Worm (Caenorhabditis elegans) whole organism, young adult: ENCODE measurements around the gene nekl-4.

ENCODE experiments used
- B0035.1 ChIP-seq: sonication (generic microtip); optimal IDR thresholded peaks from 2 replicates; lab custom pipeline; 2016; ENCODE audit warnings: missing genetic modification characterization, mild to moderate bottlenecking, missing compliant biosample characterization, missing genotype, missing genetic modification reagents
- C06A6.2 ChIP-seq: fragments of 200-800 bp; sonication (Bioruptor generic); conservative IDR thresholded peaks from 2 replicates; pipeline ENCODE4 v1.3.6; 2022; ENCODE audit warnings: missing genetic modification characterization, missing compliant biosample characterization
- F10E7.11 ChIP-seq: sonication (generic microtip); optimal IDR thresholded peaks from 2 replicates; lab custom pipeline; 2017; ENCODE audit warnings: mild to moderate bottlenecking, missing genetic modification characterization, moderate library complexity, missing compliant biosample characterization
- F33H1.4 ChIP-seq: fragments of 200-800 bp; sonication (Bioruptor generic); IDR thresholded peaks from 2 replicates; pipeline ENCODE4 v1.3.6; 2022; ENCODE audit warnings: missing genetic modification reagents, missing genetic modification characterization, missing compliant biosample characterization
- F37B4.10 ChIP-seq: fragments of 200-800 bp; sonication (Bioruptor generic); IDR thresholded peaks from 2 replicates; pipeline ENCODE4 v1.3.6; 2022; ENCODE audit warnings: missing genetic modification characterization, missing compliant biosample characterization
- F49E8.2 ChIP-seq: sonication (generic microtip); optimal IDR thresholded peaks from 3 replicates; lab custom pipeline; 2017; ENCODE audit warnings: missing genetic modification characterization, mild to moderate bottlenecking, missing compliant biosample characterization, antibody characterized with exemption, moderate library complexity; ENCODE audit not compliant: insufficient read depth
- F57A8.1 ChIP-seq: fragments of 200-800 bp; sonication (Bioruptor generic); optimal IDR thresholded peaks from 2 replicates; lab custom pipeline; 2018; ENCODE audit warnings: mild to moderate bottlenecking, missing genetic modification characterization, moderate library complexity, missing compliant biosample characterization
- F57C9.4 ChIP-seq: sonication (generic microtip); optimal IDR thresholded peaks from 2 replicates; lab custom pipeline; 2017; ENCODE audit warnings: mild to moderate bottlenecking, missing genetic modification characterization, missing compliant biosample characterization
- K12H6.12 ChIP-seq: fragments of 200-800 bp; sonication (Bioruptor generic); optimal IDR thresholded peaks from 2 replicates; lab custom pipeline; 2018; ENCODE audit warnings: mild to moderate bottlenecking, missing genetic modification characterization, missing compliant biosample characterization
- T07F8.4 ChIP-seq: sonication (generic microtip); optimal IDR thresholded peaks from 2 replicates; lab custom pipeline; 2016; ENCODE audit warnings: mild to moderate bottlenecking, missing genetic modification characterization, moderate library complexity, missing compliant biosample characterization
- T26A5.8 ChIP-seq: sonication (generic microtip); optimal IDR thresholded peaks from 2 replicates; lab custom pipeline; 2016; ENCODE audit warnings: missing genetic modification characterization, missing compliant biosample characterization
- Y53F4B.3 ChIP-seq: fragments of 200-800 bp; sonication (Bioruptor generic); IDR thresholded peaks from 2 replicates; pipeline ENCODE4 v1.3.6; 2022; ENCODE audit warnings: missing genetic modification reagents, missing genetic modification characterization, missing compliant biosample characterization
- Y53G8AR.9 ChIP-seq: fragments of 200-800 bp; sonication (Bioruptor generic); conservative IDR thresholded peaks from 2 replicates; pipeline ENCODE4 v1.3.6; 2022; ENCODE audit warnings: missing genetic modification reagents, missing genetic modification characterization, missing compliant biosample characterization
- Y79H2A.3 ChIP-seq: fragments of 200-800 bp; sonication (Bioruptor generic); conservative IDR thresholded peaks from 2 replicates; pipeline ENCODE4 v1.3.6; 2022; ENCODE audit warnings: missing genetic modification reagents, missing genetic modification characterization, missing compliant biosample characterization
- aptf-2 ChIP-seq: fragments of 200-800 bp; sonication (Bioruptor generic); conservative IDR thresholded peaks from 2 replicates; pipeline ENCODE4 v1.3.6; 2022; ENCODE audit warnings: missing genetic modification reagents, missing genetic modification characterization, missing compliant biosample characterization
- attf-3 ChIP-seq: fragments of 200-800 bp; sonication (Bioruptor generic); conservative IDR thresholded peaks from 2 replicates; pipeline ENCODE4 v1.3.6; 2022; ENCODE audit warnings: missing genetic modification reagents, missing genetic modification characterization, missing compliant biosample characterization
- cebp-1 ChIP-seq, 2 experiments: fragments of 200-800 bp in 1 of 2; sonication (Bioruptor generic) in 1 of 2; sonication (generic microtip) in 1 of 2; IDR thresholded peaks in 1 of 2; optimal IDR thresholded peaks in 1 of 2; 2 replicates each; pipeline versions ENCODE4 v1.3.6 to Lab custom; 2017 to 2022; ENCODE audit warnings: missing compliant biosample characterization in 2 of 2, missing genetic modification characterization in 2 of 2, mild to moderate bottlenecking in 1 of 2, missing genetic modification reagents in 1 of 2, moderate library complexity in 1 of 2
- ceh-27 ChIP-seq: fragments of 200-800 bp; sonication (Bioruptor generic); optimal IDR thresholded peaks from 2 replicates; lab custom pipeline; 2018; ENCODE audit warnings: mild to moderate bottlenecking, missing genetic modification characterization, moderate library complexity, missing compliant biosample characterization
- ceh-40 ChIP-seq: fragments of 200-800 bp; sonication (Bioruptor generic); IDR thresholded peaks from 2 replicates; pipeline ENCODE4 v1.3.6; 2022; ENCODE audit warnings: missing genetic modification characterization, missing compliant biosample characterization
- ceh-58 ChIP-seq: fragments of 200-800 bp; sonication (Bioruptor generic); IDR thresholded peaks from 2 replicates; pipeline ENCODE4 v1.3.6; 2022; ENCODE audit warnings: missing genetic modification characterization, missing compliant biosample characterization
- ceh-91 ChIP-seq: fragments of 200-800 bp; sonication (Bioruptor generic); IDR thresholded peaks from 2 replicates; pipeline ENCODE4 v1.3.6; 2022; ENCODE audit warnings: missing genetic modification reagents, missing genetic modification characterization, missing compliant biosample characterization
- chd-7 ChIP-seq: sonication (generic microtip); optimal IDR thresholded peaks from 2 replicates; lab custom pipeline; 2016; ENCODE audit warnings: mild to moderate bottlenecking, missing genetic modification characterization, moderate library complexity, missing compliant biosample characterization
- die-1 ChIP-seq: sonication (generic microtip); optimal IDR thresholded peaks from 2 replicates; lab custom pipeline; 2016; ENCODE audit warnings: missing genotype, mild to moderate bottlenecking, missing genetic modification characterization, missing compliant biosample characterization
- dox-1 ChIP-seq: fragments of 200-800 bp; sonication (Bioruptor generic); IDR thresholded peaks from 2 replicates; pipeline ENCODE4 v1.3.6; 2022; ENCODE audit warnings: missing genetic modification reagents, missing genetic modification characterization, missing compliant biosample characterization
- dpl-1 ChIP-seq: fragments of 150-350 bp; optimal IDR thresholded peaks from 2 replicates; lab custom pipeline; 2014; ENCODE audit warnings: missing biosample characterization, missing genetic modification reagents, missing genetic modification characterization
- egl-44 ChIP-seq: fragments of 200-800 bp; sonication (Bioruptor generic); IDR thresholded peaks from 2 replicates; pipeline ENCODE4 v1.3.6; 2022; ENCODE audit warnings: missing genetic modification reagents, missing genetic modification characterization, missing compliant biosample characterization
- ets-4 ChIP-seq: fragments of 200-800 bp; sonication (Bioruptor generic); optimal IDR thresholded peaks from 2 replicates; lab custom pipeline; 2018; ENCODE audit warnings: mild to moderate bottlenecking, missing genetic modification characterization, missing compliant biosample characterization
- fkh-3 ChIP-seq: sonication (generic microtip); optimal IDR thresholded peaks from 2 replicates; lab custom pipeline; 2016; ENCODE audit warnings: mild to moderate bottlenecking, missing genetic modification characterization, missing compliant biosample characterization
- hlh-26 ChIP-seq: fragments of 200-800 bp; sonication (Bioruptor generic); conservative IDR thresholded peaks from 2 replicates; pipeline ENCODE4 v1.3.6; 2022; ENCODE audit warnings: missing genetic modification reagents, missing genetic modification characterization, missing compliant biosample characterization
- hsf-1 ChIP-seq: fragments of 200-800 bp; sonication (Bioruptor generic); IDR thresholded peaks from 2 replicates; pipeline ENCODE4 v1.3.6; 2022; ENCODE audit warnings: missing genetic modification reagents, missing genetic modification characterization, missing compliant biosample characterization
- lin-35 ChIP-seq, 3 experiments: fragments of 150-350 bp in 2 of 3; sonication (generic microtip) in 1 of 3; optimal IDR thresholded peaks; 2 replicates each; lab custom pipeline; 2014 to 2018; ENCODE audit warnings: missing biosample characterization in 3 of 3, missing genetic modification characterization in 3 of 3, missing genetic modification reagents in 3 of 3
- lin-54 ChIP-seq: fragments of 200-800 bp; sonication (Bioruptor generic); optimal IDR thresholded peaks from 2 replicates; lab custom pipeline; 2018; ENCODE audit warnings: mild to moderate bottlenecking, missing genetic modification characterization, missing compliant biosample characterization
- lir-1 ChIP-seq: fragments of 200-800 bp; sonication (Bioruptor generic); conservative IDR thresholded peaks from 2 replicates; pipeline ENCODE4 v1.3.6; 2022; ENCODE audit warnings: missing genetic modification reagents, missing genetic modification characterization, missing compliant biosample characterization
- madf-10 ChIP-seq: sonication (generic microtip); optimal IDR thresholded peaks from 2 replicates; lab custom pipeline; 2016; ENCODE audit warnings: mild to moderate bottlenecking, missing genetic modification characterization, missing compliant biosample characterization
- mel-28 ChIP-seq: sonication (generic microtip); optimal IDR thresholded peaks from 2 replicates; lab custom pipeline; 2016; ENCODE audit warnings: borderline replicate concordance, mild to moderate bottlenecking, missing genetic modification characterization, missing compliant biosample characterization
- mes-4 ChIP-seq: sonication (generic microtip); optimal IDR thresholded peaks from 2 replicates; lab custom pipeline; 2016; ENCODE audit warnings: missing genotype, missing genetic modification characterization, missing compliant biosample characterization
- nfya-2 ChIP-seq: fragments of 200-800 bp; sonication (Bioruptor generic); IDR thresholded peaks from 2 replicates; pipeline ENCODE4 v1.3.6; 2022; ENCODE audit warnings: missing genetic modification reagents, missing genetic modification characterization, missing compliant biosample characterization
- nhr-179 ChIP-seq: sonication (generic microtip); optimal IDR thresholded peaks from 2 replicates; lab custom pipeline; 2016; ENCODE audit warnings: mild to moderate bottlenecking, missing genetic modification characterization, missing compliant biosample characterization
- pbrm-1 ChIP-seq: fragments of 200-800 bp; sonication (Bioruptor generic); IDR thresholded peaks from 2 replicates; pipeline ENCODE4 v1.3.6; 2022; ENCODE audit warnings: missing genetic modification reagents, missing genetic modification characterization, missing compliant biosample characterization
- rec-8 ChIP-seq, 2 experiments: sonication (generic microtip); optimal IDR thresholded peaks; 2 replicates each; lab custom pipeline; 2016; ENCODE audit warnings: mild to moderate bottlenecking in 2 of 2, missing genetic modification characterization in 2 of 2, missing genetic modification reagents in 2 of 2, missing genotype in 2 of 2, missing biosample characterization in 1 of 2, missing compliant biosample characterization in 1 of 2, moderate library complexity in 1 of 2
- rpc-1 ChIP-seq, 2 experiments: fragments of 150-350 bp in 1 of 2; sonication (generic microtip) in 1 of 2; optimal IDR thresholded peaks; 2 replicates each; lab custom pipeline; 2014 to 2018; ENCODE audit warnings: missing biosample characterization in 1 of 2, missing genetic modification characterization in 1 of 2, missing genetic modification reagents in 1 of 2, missing genotype in 1 of 2
- snpc-1.3 ChIP-seq: sonication (generic microtip); optimal IDR thresholded peaks from 2 replicates; lab custom pipeline; 2017; ENCODE audit warnings: missing genetic modification characterization, mild to moderate bottlenecking, missing compliant biosample characterization, antibody characterized with exemption, moderate library complexity, missing genotype, missing genetic modification reagents; ENCODE audit not compliant: insufficient read depth
- somi-1 ChIP-seq: fragments of 200-800 bp; sonication (Bioruptor generic); optimal IDR thresholded peaks from 2 replicates; lab custom pipeline; 2018; ENCODE audit warnings: mild to moderate bottlenecking, missing genetic modification characterization, missing compliant biosample characterization
- tlf-1 ChIP-seq: fragments of 200-800 bp; sonication (Bioruptor generic); optimal IDR thresholded peaks from 2 replicates; lab custom pipeline; 2018; ENCODE audit warnings: mild to moderate bottlenecking, missing genetic modification characterization, missing compliant biosample characterization
- zim-3 ChIP-seq: sonication (generic microtip); optimal IDR thresholded peaks from 2 replicates; lab custom pipeline; 2017; ENCODE audit warnings: mild to moderate bottlenecking, missing genetic modification characterization, moderate library complexity, missing compliant biosample characterization

nekl-4 gene

DNA sequence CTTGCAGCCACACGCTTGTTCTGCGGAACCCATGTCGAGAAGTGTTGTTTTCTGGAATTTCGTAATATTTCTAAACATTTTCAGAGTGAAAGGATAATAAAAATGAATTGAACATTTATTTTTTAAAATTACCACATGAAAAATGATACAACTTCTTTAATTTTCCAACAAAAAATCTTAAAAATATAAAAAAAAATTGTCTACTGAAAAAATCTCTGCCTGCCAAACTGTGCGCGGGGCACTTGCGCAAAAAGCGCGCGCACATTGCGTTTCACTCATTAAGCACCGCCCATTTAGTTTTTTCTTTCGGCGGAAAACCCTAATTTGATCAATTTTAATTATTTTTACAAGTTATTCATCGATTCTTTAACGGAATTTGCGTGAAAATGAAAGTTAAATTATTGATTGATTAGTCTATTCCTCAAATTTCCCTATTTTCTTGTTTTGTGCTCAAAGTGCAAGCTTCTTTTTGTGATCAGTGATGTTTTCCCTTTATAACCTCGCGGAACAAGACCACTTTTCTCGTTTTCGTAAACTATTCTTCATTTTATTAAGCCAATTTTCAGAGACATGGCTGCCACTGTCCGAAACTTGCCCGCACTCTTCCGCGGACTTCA, 37.7 kb upstream of the nekl-4 start, which contains the start of the genes nmad-1 and hach-1:
Gene nmad-1, minus strand, starts transcription at position 51 of the 617 bp plus-strand sequence.
Gene hach-1, plus strand, starts transcription at position 567 of the 617 bp plus-strand sequence.
- TF ChIP-seq F57C9.4 (tag; lab: Kevin White, UChicago): no peak
- no peak for TF ChIP-seq aptf-2 (GFP tag; lab: Robert Waterston, UW)
- no peak for TF ChIP-seq Y53F4B.3
- no peak for TF ChIP-seq T26A5.8 (tag; lab: Kevin White, UChicago)
- TF ChIP-seq rpc-1 (optimal IDR thresholded peaks at IDR 0.05; lab: Kevin White, UChicago): peak; percentile 43
- TF ChIP-seq rpc-1 (tag; optimal IDR thresholded peaks at IDR 0.05; lab: Kevin White, UChicago): no peak
- no peak for TF ChIP-seq F57A8.1 (GFP tag; lab: Kevin White, UChicago)
- no peak for TF ChIP-seq ceh-91
- TF ChIP-seq tlf-1 (GFP tag; lab: Kevin White, UChicago): peak; percentile 38
- TF ChIP-seq lir-1 (GFP tag; lab: Robert Waterston, UW): peak; percentile 37; the same call in 1 of the 2 replicates
- TF ChIP-seq egl-44 (GFP tag; lab: Robert Waterston, UW): peak; percentile 57; the same call in 1 of the 2 replicates
- TF ChIP-seq lin-35 (GFP tag; optimal IDR thresholded peaks at IDR 0.05; lab: Kevin White, UChicago): peak in 2 of 3 experiments; percentile 60 to 75
- peak; percentile 28 to 45 for TF ChIP-seq rec-8 (tag; optimal IDR thresholded peaks at IDR 0.05; lab: Kevin White, UChicago)
- TF ChIP-seq cebp-1 (GFP tag; IDR thresholded peaks at IDR 0.05; lab: Robert Waterston, UW): no peak
- peak; percentile 83 for TF ChIP-seq cebp-1 (tag; optimal IDR thresholded peaks at IDR 0.05; lab: Kevin White, UChicago)
- no peak for TF ChIP-seq ets-4 (GFP tag; lab: Kevin White, UChicago)
- TF ChIP-seq mes-4 (tag; lab: Kevin White, UChicago): no peak
- TF ChIP-seq chd-7: no peak
- TF ChIP-seq madf-10 (tag; lab: Kevin White, UChicago): peak; percentile 43
- no peak for TF ChIP-seq nfya-2 (GFP tag; lab: Robert Waterston, UW)
- no peak for TF ChIP-seq zim-3
- TF ChIP-seq dpl-1 (GFP tag; lab: Kevin White, UChicago): no peak
- no peak for TF ChIP-seq ceh-40 (GFP tag; lab: Robert Waterston, UW)
- TF ChIP-seq Y79H2A.3: no peak
- no peak for TF ChIP-seq mel-28 (tag; lab: Kevin White, UChicago)
- TF ChIP-seq fkh-3 (tag; lab: Kevin White, UChicago): no peak
- no peak for TF ChIP-seq T07F8.4 (tag; lab: Kevin White, UChicago)
- TF ChIP-seq ceh-58 (GFP tag; lab: Robert Waterston, UW): no peak
- no peak for TF ChIP-seq B0035.1 (tag; lab: Kevin White, UChicago)
- no peak for TF ChIP-seq hlh-26
- peak; percentile 55 for TF ChIP-seq die-1 (tag; lab: Kevin White, UChicago)
- TF ChIP-seq attf-3 (GFP tag; lab: Robert Waterston, UW): peak; percentile 53; the same call in 1 of the 2 replicates
- peak; percentile 78 for TF ChIP-seq pbrm-1 (GFP tag; lab: Robert Waterston, UW)
- TF ChIP-seq ceh-27 (GFP tag; lab: Kevin White, UChicago): peak; percentile 61
- TF ChIP-seq K12H6.12: no peak
- peak; percentile 45; the same call in 1 of the 2 replicates for TF ChIP-seq C06A6.2 (GFP tag; lab: Robert Waterston, UW)
- peak; percentile 93 for TF ChIP-seq snpc-1.3 (tag; lab: Kevin White, UChicago)
- peak; percentile 19 for TF ChIP-seq F10E7.11 (tag; lab: Kevin White, UChicago)
- TF ChIP-seq F37B4.10 (GFP tag; lab: Robert Waterston, UW): no peak
- TF ChIP-seq dox-1 (GFP tag; lab: Robert Waterston, UW): peak; percentile 85
- no peak for TF ChIP-seq Y53G8AR.9 (GFP tag; lab: Robert Waterston, UW)
- TF ChIP-seq F49E8.2: no peak
- TF ChIP-seq nhr-179 (tag; lab: Kevin White, UChicago): no peak
- no peak for TF ChIP-seq hsf-1 (GFP tag; lab: Robert Waterston, UW)
- no peak for TF ChIP-seq somi-1 (GFP tag; lab: Kevin White, UChicago)
- peak; percentile 81 for TF ChIP-seq lin-54 (GFP tag; lab: Kevin White, UChicago)
- TF ChIP-seq F33H1.4 (GFP tag; lab: Robert Waterston, UW): peak; percentile 62
